Fruit fly (Drosophila melanogaster) whole organism, embryonic: ENCODE results near the gene CG17154.

Experiments
- CG17912 ChIP-seq: fragments of 200-800 bp; sonication (Bioruptor generic); optimal IDR thresholded peaks from 2 replicates; lab custom pipeline; 2018; ENCODE audit warnings: missing biosample characterization, mild to moderate bottlenecking, missing genetic modification characterization
- CG6272 ChIP-seq: fragments of 200-800 bp; sonication (Bioruptor generic); IDR thresholded peaks from 2 replicates; pipeline ENCODE4 v1.3.6; 2022; ENCODE audit warnings: missing biosample characterization, missing genetic modification characterization
- CG6689 ChIP-seq: fragments of 200-800 bp; sonication (Bioruptor generic); IDR thresholded peaks from 2 replicates; pipeline ENCODE4 v1.3.6; 2022; ENCODE audit warnings: missing biosample characterization, missing genetic modification characterization
- ttk ChIP-seq: fragments of 200-800 bp; sonication (Bioruptor generic); IDR thresholded peaks from 2 replicates; pipeline ENCODE4 v2.1.2; 2022; ENCODE audit warnings: missing biosample characterization, missing genetic modification characterization

dm6 chr3L:12113589-12113988 is 25.2 kb downstream of the CG17154 start:
- TF ChIP-seq CG6689 (GFP tag; lab: Robert Waterston, UW) (no peak), CG6272 (GFP tag; lab: Robert Waterston, UW) (no peak), ttk (no peak), CG17912 (GFP tag; lab: Kevin White, UChicago) (no peak)
